Worm (Caenorhabditis elegans): ENCODE results near the gene txt-9.
"Not testable (repeated sequence)": the region's sequence is repeated elsewhere in the genome, so short reads cannot be mapped to it uniquely, and the experiment has no call there.

txt-9 gene

ce11 chrII:5099034-5099433 is 13.4 kb downstream of the txt-9 start:
- no peak for TF ChIP-seq ztf-29 (GFP tag; IDR thresholded peaks at IDR 0.05)

ce11 chrII:5099649-5100048 is 14.1 kb downstream of the txt-9 start, which contains the start of gene C04G6.6:
C04G6.6 (minus strand) TSS chrII:5099749.
- TF ChIP-seq flt-1 (GFP tag; IDR thresholded peaks at IDR 0.05): no peak
- TF ChIP-seq cog-1 (tag; optimal IDR thresholded peaks at IDR 0.05): no peak
- no peak for TF ChIP-seq ztf-23 (GFP tag; IDR thresholded peaks at IDR 0.05)
- no peak for TF ChIP-seq ref-1 (GFP tag; conservative IDR thresholded peaks at IDR 0.05)
- no peak for TF ChIP-seq T22C8.4 (GFP tag; IDR thresholded peaks at IDR 0.05)
- TF ChIP-seq klf-2 (GFP tag; conservative IDR thresholded peaks at IDR 0.05): no peak
- no peak for TF ChIP-seq tab-1 (GFP tag; IDR thresholded peaks at IDR 0.05)
- TF ChIP-seq med-1 (GFP tag; optimal IDR thresholded peaks at IDR 0.05; ENCODE audit: insufficient read depth): no peak
- TF ChIP-seq ztf-29 (GFP tag; IDR thresholded peaks at IDR 0.05): no peak

- TF ChIP-seq med-1 (GFP tag; optimal IDR thresholded peaks at IDR 0.05; ENCODE audit: insufficient read depth) (no peak), T22C8.4 (GFP tag; IDR thresholded peaks at IDR 0.05) (no peak), ztf-29 (GFP tag; IDR thresholded peaks at IDR 0.05) (no peak), klf-2 (GFP tag; conservative IDR thresholded peaks at IDR 0.05) (no peak), ztf-23 (GFP tag; IDR thresholded peaks at IDR 0.05) (no peak), ref-1 (GFP tag; conservative IDR thresholded peaks at IDR 0.05) (no peak), tab-1 (GFP tag; IDR thresholded peaks at IDR 0.05) (no peak), cog-1 (tag; optimal IDR thresholded peaks at IDR 0.05) (no peak), flt-1 (GFP tag; IDR thresholded peaks at IDR 0.05) (no peak)
These were observed 16.1 kb downstream of the txt-9 start, which contains the start of the genes idpb-3 and idpb-1 for ce11 chrII:5101701-5102100. idpb-3 (minus strand) TSS chrII:5101801. idpb-1 (plus strand) TSS chrII:5101984.

ce11 chrII:5103189-5103588 is 17.6 kb downstream of the txt-9 start:
- TF ChIP-seq cog-1 (tag; optimal IDR thresholded peaks at IDR 0.05): no peak
- TF ChIP-seq ztf-29 (GFP tag; IDR thresholded peaks at IDR 0.05): no peak

- TF ChIP-seq flt-1 (GFP tag; IDR thresholded peaks at IDR 0.05): no peak
- TF ChIP-seq tab-1 (GFP tag; IDR thresholded peaks at IDR 0.05): no peak
- no peak for TF ChIP-seq med-1 (GFP tag; optimal IDR thresholded peaks at IDR 0.05; ENCODE audit: insufficient read depth)
- no peak for TF ChIP-seq cog-1 (tag; optimal IDR thresholded peaks at IDR 0.05)
- no peak for TF ChIP-seq klf-2 (GFP tag; conservative IDR thresholded peaks at IDR 0.05)
- no peak for TF ChIP-seq ztf-29 (GFP tag; IDR thresholded peaks at IDR 0.05)
- no peak for TF ChIP-seq T22C8.4 (GFP tag; IDR thresholded peaks at IDR 0.05)
- TF ChIP-seq ztf-23 (GFP tag; IDR thresholded peaks at IDR 0.05): no peak
- TF ChIP-seq ref-1 (GFP tag; conservative IDR thresholded peaks at IDR 0.05): no peak
These were observed 18.3 kb downstream of the txt-9 start, which contains the start of the genes C04G6.11 and mpk-2 for ce11 chrII:5103784-5104457. C04G6.11 (minus strand) TSS chrII:5103834. mpk-2 (plus strand) TSS chrII:5104118.

ce11 chrII:5105020-5105419 is 19.4 kb downstream of the txt-9 start:
- TF ChIP-seq ztf-23 (GFP tag; IDR thresholded peaks at IDR 0.05) (peak; percentile 96), tab-1 (GFP tag; IDR thresholded peaks at IDR 0.05) (peak; percentile 98), med-1 (GFP tag; optimal IDR thresholded peaks at IDR 0.05; ENCODE audit: insufficient read depth) (peak; percentile 90), klf-2 (GFP tag; conservative IDR thresholded peaks at IDR 0.05) (peak; percentile 95), cog-1 (tag; optimal IDR thresholded peaks at IDR 0.05) (peak; percentile 91), T22C8.4 (GFP tag; IDR thresholded peaks at IDR 0.05) (peak; percentile 94), ztf-29 (GFP tag; IDR thresholded peaks at IDR 0.05) (peak; percentile 98), flt-1 (GFP tag; IDR thresholded peaks at IDR 0.05) (peak; percentile 99), ref-1 (GFP tag; conservative IDR thresholded peaks at IDR 0.05) (peak; percentile 97)

- no peak for TF ChIP-seq ref-1 (GFP tag; conservative IDR thresholded peaks at IDR 0.05)
- TF ChIP-seq med-1 (GFP tag; optimal IDR thresholded peaks at IDR 0.05; ENCODE audit: insufficient read depth): no peak
- no peak for TF ChIP-seq flt-1 (GFP tag; IDR thresholded peaks at IDR 0.05)
- no peak for TF ChIP-seq ztf-23 (GFP tag; IDR thresholded peaks at IDR 0.05)
- TF ChIP-seq tab-1 (GFP tag; IDR thresholded peaks at IDR 0.05): no peak
- no peak for TF ChIP-seq klf-2 (GFP tag; conservative IDR thresholded peaks at IDR 0.05)
- TF ChIP-seq ztf-29 (GFP tag; IDR thresholded peaks at IDR 0.05): no peak
- TF ChIP-seq T22C8.4 (GFP tag; IDR thresholded peaks at IDR 0.05): no peak
- TF ChIP-seq cog-1 (tag; optimal IDR thresholded peaks at IDR 0.05): no peak
These were observed 24.1 kb downstream of the txt-9 start, which contains the start of gene F09C12.2 for ce11 chrII:5109693-5110092. F09C12.2 (plus strand) TSS chrII:5110012.

- no peak for TF ChIP-seq ztf-23 (GFP tag; IDR thresholded peaks at IDR 0.05)
- no peak for TF ChIP-seq flt-1 (GFP tag; IDR thresholded peaks at IDR 0.05)
- TF ChIP-seq T22C8.4 (GFP tag; IDR thresholded peaks at IDR 0.05): no peak
- TF ChIP-seq ref-1 (GFP tag; conservative IDR thresholded peaks at IDR 0.05): no peak
These were observed 26.5 kb downstream of the txt-9 start, which contains the start of gene F09C12.8 for ce11 chrII:5112082-5112481. F09C12.8 (plus strand) TSS chrII:5112382.

ce11 chrII:5115235-5115634 is 29.6 kb downstream of the txt-9 start, which contains the start of gene msp-74:
msp-74 (minus strand) TSS chrII:5115335.
- TF ChIP-seq med-1 (GFP tag; optimal IDR thresholded peaks at IDR 0.05; ENCODE audit: insufficient read depth); ztf-23 (GFP tag; IDR thresholded peaks at IDR 0.05); cog-1 (tag; optimal IDR thresholded peaks at IDR 0.05): not testable (repeated sequence)

- no peak for TF ChIP-seq flt-1 (GFP tag; IDR thresholded peaks at IDR 0.05)
- TF ChIP-seq ztf-23 (GFP tag; IDR thresholded peaks at IDR 0.05): no peak
- TF ChIP-seq tab-1 (GFP tag; IDR thresholded peaks at IDR 0.05): no peak
- no peak for TF ChIP-seq cog-1 (tag; optimal IDR thresholded peaks at IDR 0.05)
- no peak for TF ChIP-seq ref-1 (GFP tag; conservative IDR thresholded peaks at IDR 0.05)
- no peak for TF ChIP-seq T22C8.4 (GFP tag; IDR thresholded peaks at IDR 0.05)
- TF ChIP-seq ztf-29 (GFP tag; IDR thresholded peaks at IDR 0.05): no peak
- TF ChIP-seq klf-2 (GFP tag; conservative IDR thresholded peaks at IDR 0.05): no peak
These were observed 30.1 kb downstream of the txt-9 start, which contains the start of gene srsy-1 for ce11 chrII:5115733-5116132. srsy-1 (plus strand) TSS chrII:5116033.

Data from whole organism, midembryonic.